Worm (Caenorhabditis elegans) whole organism, early embryonic: ENCODE data around the gene Y39B6A.33.

Experiments
- F13C5.2 ChIP-seq: sonication (generic microtip); optimal IDR thresholded peaks from 2 replicates; lab custom pipeline; 2017; ENCODE audit warnings: mild to moderate bottlenecking, missing genetic modification characterization, inconsistent platforms, missing compliant biosample characterization
- aly-1 ChIP-seq: sonication (generic microtip); optimal IDR thresholded peaks from 2 replicates; lab custom pipeline; 2016; ENCODE audit warnings: missing genetic modification characterization, missing compliant biosample characterization
- ama-1 ChIP-seq: fragments of 150-350 bp; optimal IDR thresholded peaks from 2 replicates; lab custom pipeline; 2014
- ceh-36 ChIP-seq: sonication (generic microtip); optimal IDR thresholded peaks from 2 replicates; lab custom pipeline; 2016; ENCODE audit warnings: missing genetic modification characterization, inconsistent platforms, missing compliant biosample characterization
- flt-1 ChIP-seq: fragments of 200-800 bp; sonication (Bioruptor generic); IDR thresholded peaks from 2 replicates; pipeline ENCODE4 v1.3.6; 2022; ENCODE audit warnings: missing genetic modification characterization, missing compliant biosample characterization
- hmbx-1 ChIP-seq: sonication (generic microtip); optimal IDR thresholded peaks from 2 replicates; lab custom pipeline; 2016; ENCODE audit warnings: mild to moderate bottlenecking, missing genetic modification characterization, missing compliant biosample characterization
- hmg-4 ChIP-seq: fragments of 200-800 bp; sonication (Bioruptor generic); optimal IDR thresholded peaks from 2 replicates; lab custom pipeline; 2018; ENCODE audit warnings: mild to moderate bottlenecking, missing genetic modification characterization, missing compliant biosample characterization
- scrt-1 ChIP-seq: fragments of 200-800 bp; sonication (Bioruptor generic); IDR thresholded peaks from 2 replicates; pipeline ENCODE4 v1.3.6; 2022; ENCODE audit warnings: missing genetic modification characterization, missing compliant biosample characterization
- tbx-11 ChIP-seq: fragments of 200-800 bp; sonication (Bioruptor generic); IDR thresholded peaks from 2 replicates; pipeline ENCODE4 v1.3.6; 2022; ENCODE audit warnings: missing genetic modification characterization, missing compliant biosample characterization
- tbx-37 ChIP-seq: fragments of 200-800 bp; sonication (Bioruptor generic); conservative IDR thresholded peaks from 2 replicates; pipeline ENCODE4 v1.3.6; 2022; ENCODE audit warnings: missing genetic modification reagents, missing genetic modification characterization, missing compliant biosample characterization
- tra-4 ChIP-seq: sonication (generic microtip); optimal IDR thresholded peaks from 2 replicates; lab custom pipeline; 2017; ENCODE audit warnings: missing genetic modification characterization, missing compliant biosample characterization

- TF ChIP-seq scrt-1 (no peak), ama-1 (lab: Kevin White, UChicago) (no peak), tra-4 (tag; lab: Kevin White, UChicago) (no peak), ceh-36 (tag; lab: Kevin White, UChicago) (no peak), F13C5.2 (tag; lab: Kevin White, UChicago) (no peak), tbx-11 (no peak), tbx-37 (GFP tag; lab: Robert Waterston, UW) (no peak), flt-1 (GFP tag; lab: Robert Waterston, UW) (no peak), hmbx-1 (no peak), hmg-4 (GFP tag; lab: Kevin White, UChicago) (no peak), aly-1 (tag; lab: Kevin White, UChicago) (no peak)
Measured at ce11 chrV:19024683-19025082, 22.9 kb downstream of the Y39B6A.33 start, which contains the start of gene Y39B6A.29.
